Fruit fly (Drosophila melanogaster) whole organism, adult: ENCODE data around the gene CG4287.

ENCODE experiments used
- CG11617 ChIP-seq: fragments of 200-800 bp; sonication (Bioruptor generic); optimal IDR thresholded peaks from 2 replicates; lab custom pipeline; 2017; ENCODE audit warnings: mild to moderate bottlenecking, missing biosample characterization, missing genetic modification reagents, missing genetic modification characterization
- CG12768 ChIP-seq: fragments of 200-800 bp; sonication (Bioruptor generic); optimal IDR thresholded peaks from 2 replicates; lab custom pipeline; 2017; ENCODE audit warnings: missing biosample characterization, missing genetic modification characterization, mild to moderate bottlenecking, moderate library complexity, missing genetic modification reagents
- CG14711 ChIP-seq: fragments of 200-800 bp; sonication (Bioruptor generic); optimal IDR thresholded peaks from 2 replicates; lab custom pipeline; 2018; ENCODE audit warnings: missing biosample characterization, mild to moderate bottlenecking, missing genetic modification characterization, moderate library complexity
- CG1620 ChIP-seq: fragments of 200-800 bp; sonication (Bioruptor generic); optimal IDR thresholded peaks from 2 replicates; lab custom pipeline; 2016; ENCODE audit warnings: missing biosample characterization, missing genetic modification characterization
- CG33017 ChIP-seq: fragments of 200-800 bp; sonication (Bioruptor generic); optimal IDR thresholded peaks from 2 replicates; lab custom pipeline; 2018; ENCODE audit warnings: missing biosample characterization, mild to moderate bottlenecking, missing genetic modification characterization, moderate library complexity
- CG5204 ChIP-seq: fragments of 200-800 bp; sonication (Bioruptor generic); optimal IDR thresholded peaks from 2 replicates; lab custom pipeline; 2016; ENCODE audit warnings: missing biosample characterization, missing genetic modification characterization
- CG7045 ChIP-seq: fragments of 200-800 bp; sonication (Bioruptor generic); optimal IDR thresholded peaks from 2 replicates; lab custom pipeline; 2017; ENCODE audit warnings: missing biosample characterization, mild to moderate bottlenecking, missing genetic modification characterization
- CG7101 ChIP-seq: fragments of 200-800 bp; sonication (Bioruptor generic); optimal IDR thresholded peaks from 2 replicates; lab custom pipeline; 2018; ENCODE audit warnings: missing biosample characterization, mild to moderate bottlenecking, missing genetic modification characterization, moderate library complexity
- Clk ChIP-seq: fragments of 200-800 bp; sonication (Bioruptor generic); optimal IDR thresholded peaks from 2 replicates; lab custom pipeline; 2017; ENCODE audit warnings: missing biosample characterization, missing genetic modification characterization
- Crg-1 ChIP-seq: fragments of 200-800 bp; sonication (Bioruptor generic); optimal IDR thresholded peaks from 2 replicates; lab custom pipeline; 2016; ENCODE audit warnings: missing biosample characterization, missing genetic modification characterization
- Hr96 ChIP-seq: fragments of 200-800 bp; sonication (Bioruptor generic); optimal IDR thresholded peaks from 2 replicates; lab custom pipeline; 2016; ENCODE audit warnings: missing biosample characterization, missing genetic modification characterization
- Mnt ChIP-seq: fragments of 200-800 bp; sonication (Bioruptor generic); optimal IDR thresholded peaks from 2 replicates; lab custom pipeline; 2016; ENCODE audit warnings: missing biosample characterization, mild to moderate bottlenecking, missing genetic modification characterization
- bab1 ChIP-seq: fragments of 200-800 bp; sonication (Bioruptor generic); optimal IDR thresholded peaks from 3 replicates; lab custom pipeline; 2019; ENCODE audit warnings: missing biosample characterization, mild to moderate bottlenecking, missing genetic modification characterization, moderate library complexity
- cic ChIP-seq: fragments of 200-800 bp; sonication (Bioruptor generic); optimal IDR thresholded peaks from 2 replicates; lab custom pipeline; 2017; ENCODE audit warnings: missing biosample characterization, mild to moderate bottlenecking, missing genetic modification characterization, moderate library complexity
- cnc ChIP-seq, 2 experiments: fragments of >200 bp; optimal IDR thresholded peaks; 2 replicates each; lab custom pipeline; 2017
- kay ChIP-seq: fragments of 200-800 bp; sonication (Bioruptor generic); peaks from one replicate; lab custom pipeline; 2016; ENCODE audit warnings: missing biosample characterization, missing genetic modification characterization, borderline replicate concordance
- ovo ChIP-seq: fragments of 200-800 bp; sonication (Bioruptor generic); optimal IDR thresholded peaks from 2 replicates; lab custom pipeline; 2016; ENCODE audit warnings: missing biosample characterization, missing genetic modification characterization
- pad ChIP-seq: fragments of 200-800 bp; sonication (Bioruptor generic); optimal IDR thresholded peaks from 3 replicates; lab custom pipeline; 2017; ENCODE audit warnings: missing biosample characterization, missing genetic modification characterization, mild to moderate bottlenecking, moderate library complexity, missing genetic modification reagents
- tj ChIP-seq: fragments of 200-800 bp; sonication (Bioruptor generic); optimal IDR thresholded peaks from 3 replicates; lab custom pipeline; 2017; ENCODE audit warnings: missing biosample characterization, mild to moderate bottlenecking, missing genetic modification characterization, moderate library complexity
- toe ChIP-seq: fragments of 200-800 bp; sonication (Bioruptor generic); optimal IDR thresholded peaks from 2 replicates; lab custom pipeline; 2016; ENCODE audit warnings: missing biosample characterization, missing genetic modification characterization

Gene CG4287

dm6 chr3R:15993815-15994572, 30.3 kb upstream of the CG4287 start:
- no peak for TF ChIP-seq Mnt (GFP tag; lab: Kevin White, UChicago)
- TF ChIP-seq bab1, result no peak
- no peak for TF ChIP-seq Clk (GFP tag; lab: Kevin White, UChicago)
- no peak for TF ChIP-seq cnc (optimal IDR thresholded peaks at IDR 0.05; lab: Kevin White, UChicago)
- TF ChIP-seq Crg-1 (GFP tag; lab: Kevin White, UChicago), result no peak
- TF ChIP-seq tj (GFP tag; lab: Kevin White, UChicago), result no peak
- no peak for TF ChIP-seq pad
- TF ChIP-seq CG12768 (GFP tag; lab: Kevin White, UChicago), result no peak
- peak; percentile 69 for TF ChIP-seq ovo
- peak; percentile 4 for TF ChIP-seq cic (GFP tag; lab: Kevin White, UChicago)
- TF ChIP-seq CG33017, result no peak
- TF ChIP-seq CG14711 (tag; lab: Kevin White, UChicago), result no peak

- TF ChIP-seq bab1 (peak; percentile 74), tj (GFP tag; lab: Kevin White, UChicago) (peak; percentile 46), kay (GFP tag; lab: Kevin White, UChicago) (peak; percentile 82), CG14711 (tag; lab: Kevin White, UChicago) (no peak), ovo (no peak), CG1620 (GFP tag; lab: Kevin White, UChicago) (no peak), Mnt (GFP tag; lab: Kevin White, UChicago) (peak; percentile 53), CG12768 (GFP tag; lab: Kevin White, UChicago) (peak; percentile 46), Clk (GFP tag; lab: Kevin White, UChicago) (peak; percentile 62), Crg-1 (GFP tag; lab: Kevin White, UChicago) (no peak), pad (peak; percentile 16), cnc (optimal IDR thresholded peaks at IDR 0.05; lab: Kevin White, UChicago) (no peak), CG33017 (no peak), CG7101 (tag; lab: Kevin White, UChicago) (peak; percentile 37), toe (GFP tag; lab: Kevin White, UChicago) (peak; percentile 64), cic (GFP tag; lab: Kevin White, UChicago) (peak; percentile 83)
Measured at dm6 chr3R:15993139-15993804, 29.6 kb upstream of the CG4287 start.

dm6 chr3R:15991593-15991992, 27.9 kb upstream of the CG4287 start:
- peak; percentile 68 for TF ChIP-seq kay (GFP tag; lab: Kevin White, UChicago)
- TF ChIP-seq Clk (GFP tag; lab: Kevin White, UChicago), result no peak

- no peak for TF ChIP-seq CG12768 (GFP tag; lab: Kevin White, UChicago)
- TF ChIP-seq bab1, result no peak
- no peak for TF ChIP-seq CG14711 (tag; lab: Kevin White, UChicago)
Measured at dm6 chr3R:15989217-15989921, 25.7 kb upstream of the CG4287 start.

- TF ChIP-seq cic (GFP tag; lab: Kevin White, UChicago) (no peak), Hr96 (GFP tag; lab: Kevin White, UChicago) (no peak), bab1 (no peak), Mnt (GFP tag; lab: Kevin White, UChicago) (no peak), CG12768 (GFP tag; lab: Kevin White, UChicago) (no peak), CG7101 (tag; lab: Kevin White, UChicago) (no peak), CG33017 (no peak), CG5204 (GFP tag; lab: Kevin White, UChicago) (no peak), toe (GFP tag; lab: Kevin White, UChicago) (no peak)
Measured at dm6 chr3R:15988353-15988752, 24.7 kb upstream of the CG4287 start.

- no peak for TF ChIP-seq cnc (optimal IDR thresholded peaks at IDR 0.05; lab: Kevin White, UChicago)
- peak; percentile 65 for TF ChIP-seq kay (GFP tag; lab: Kevin White, UChicago)
- no peak for TF ChIP-seq CG7101 (tag; lab: Kevin White, UChicago)
- TF ChIP-seq cic (GFP tag; lab: Kevin White, UChicago), result peak; percentile 16
Measured at dm6 chr3R:15987064-15987649, 23.5 kb upstream of the CG4287 start.

- TF ChIP-seq toe (GFP tag; lab: Kevin White, UChicago) (no peak), Hr96 (GFP tag; lab: Kevin White, UChicago) (no peak), CG5204 (GFP tag; lab: Kevin White, UChicago) (no peak), CG33017 (no peak), bab1 (no peak), Mnt (GFP tag; lab: Kevin White, UChicago) (peak; percentile 34), CG12768 (GFP tag; lab: Kevin White, UChicago) (no peak), tj (GFP tag; lab: Kevin White, UChicago) (no peak), pad (no peak), CG14711 (tag; lab: Kevin White, UChicago) (no peak), cnc (optimal IDR thresholded peaks at IDR 0.05; lab: Kevin White, UChicago) (no peak), cic (GFP tag; lab: Kevin White, UChicago) (peak; percentile 83), CG7045 (GFP tag; lab: Kevin White, UChicago) (no peak), CG1620 (GFP tag; lab: Kevin White, UChicago) (no peak), CG11617 (GFP tag; lab: Kevin White, UChicago) (no peak), CG7101 (tag; lab: Kevin White, UChicago) (no peak), Clk (GFP tag; lab: Kevin White, UChicago) (no peak)
Measured at dm6 chr3R:15985762-15986214, 22.1 kb upstream of the CG4287 start, which contains the start of gene srp. srp (plus strand) TSS chr3R:15986152.
